Worm (Caenorhabditis elegans): ENCODE data around the gene duo-1.

The duo-1 gene

ce11 chrV:11554260-11554659 lies at the start of gene duo-1:
duo-1 (plus strand) TSS chrV:11554630.
- no peak for TF ChIP-seq nhr-2 (tag; optimal IDR thresholded peaks at IDR 0.05)
- TF ChIP-seq ceh-39 (tag; optimal IDR thresholded peaks at IDR 0.05) = no peak
- no peak for TF ChIP-seq drap-1 (GFP tag; optimal IDR thresholded peaks at IDR 0.05)
- TF ChIP-seq ceh-83 (GFP tag; optimal IDR thresholded peaks at IDR 0.05) = no peak
- peak; percentile 76 for TF ChIP-seq lsy-2 (tag; optimal IDR thresholded peaks at IDR 0.05)
- no peak for TF ChIP-seq mep-1 (tag; optimal IDR thresholded peaks at IDR 0.05)
- no peak for TF ChIP-seq M03D4.4 (tag; optimal IDR thresholded peaks at IDR 0.05)

DNA sequence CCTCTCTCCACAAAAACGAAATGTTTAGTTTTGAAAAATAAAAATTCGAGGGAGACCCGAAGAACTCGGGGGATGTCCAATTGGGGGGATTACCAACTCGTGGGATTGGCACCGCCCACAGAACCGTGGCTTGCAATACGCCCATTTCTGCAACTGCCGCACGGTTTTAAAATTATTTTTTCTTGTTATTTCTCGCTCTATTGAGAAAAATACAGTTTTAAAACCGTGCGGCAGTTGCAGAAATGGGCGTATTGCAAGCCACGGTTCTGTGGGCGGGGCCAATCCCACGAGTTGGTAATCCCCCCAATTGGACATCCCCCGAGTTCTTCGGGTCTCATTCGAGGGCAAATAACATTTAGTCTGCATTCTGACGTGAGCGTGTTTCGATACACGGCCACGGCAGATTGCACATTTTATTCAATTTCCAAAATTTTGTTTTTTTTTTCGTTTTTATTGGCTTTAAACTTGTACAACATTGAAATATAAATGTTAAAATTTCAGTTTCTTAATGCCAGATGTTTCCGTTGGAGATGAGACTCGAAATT lies 49.5 kb upstream of the duo-1 start, which contains the start of the genes C55A6.1 and C55A6.10:
Gene C55A6.1 (minus strand): TSS at position 116 of the 545 bp plus-strand sequence.
Gene C55A6.10 (plus strand): TSS at position 495 of the 545 bp plus-strand sequence.
- TF ChIP-seq lsy-2 (tag; optimal IDR thresholded peaks at IDR 0.05) (peak; percentile 31), drap-1 (GFP tag; optimal IDR thresholded peaks at IDR 0.05) (peak; percentile 43), nhr-237 (tag; optimal IDR thresholded peaks at IDR 0.05) (peak; percentile 10), cnd-1 (tag; optimal IDR thresholded peaks at IDR 0.05) (peak; percentile 25), sptf-1 (tag; optimal IDR thresholded peaks at IDR 0.05) (peak; percentile 41), ces-1 (GFP tag; optimal IDR thresholded peaks at IDR 0.05) (peak; percentile 68), hlh-1 (tag; optimal IDR thresholded peaks at IDR 0.05) (peak; percentile 1), mep-1 (tag; optimal IDR thresholded peaks at IDR 0.05) (peak; percentile 36), M03D4.4 (tag; optimal IDR thresholded peaks at IDR 0.05) (peak; percentile 1), lin-13 (tag; optimal IDR thresholded peaks at IDR 0.05) (peak; percentile 12)

DNA sequence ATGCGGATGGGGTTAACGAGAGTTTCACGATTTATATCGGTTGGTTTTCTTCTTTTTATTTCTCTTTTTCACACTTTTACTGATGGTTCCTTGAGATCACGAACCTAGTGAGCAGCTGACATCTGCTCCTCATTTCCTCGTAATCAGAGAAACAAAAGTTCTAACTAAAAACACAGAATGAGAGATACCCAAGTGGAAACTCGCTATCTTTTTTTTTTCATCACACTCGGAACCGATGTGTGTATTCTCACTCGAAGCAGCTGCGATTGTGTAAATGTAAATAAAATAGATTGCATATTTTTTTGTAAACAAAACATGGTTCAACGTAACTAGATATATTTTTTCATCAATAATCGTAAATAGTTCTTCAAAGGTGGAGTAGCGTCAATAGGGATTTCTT lies 48.1 kb upstream of the duo-1 start:
- peak; percentile 82 for TF ChIP-seq hlh-1 (tag; optimal IDR thresholded peaks at IDR 0.05)
- TF ChIP-seq unc-120 (tag; optimal IDR thresholded peaks at IDR 0.05; ENCODE audit: poor library complexity, severe bottlenecking) = peak; percentile 55
- TF ChIP-seq snpc-4 (tag; optimal IDR thresholded peaks at IDR 0.05) = no peak
- TF ChIP-seq mab-5 (tag; optimal IDR thresholded peaks at IDR 0.05) = no peak
- TF ChIP-seq mep-1 (tag; optimal IDR thresholded peaks at IDR 0.05) = no peak

DNA sequence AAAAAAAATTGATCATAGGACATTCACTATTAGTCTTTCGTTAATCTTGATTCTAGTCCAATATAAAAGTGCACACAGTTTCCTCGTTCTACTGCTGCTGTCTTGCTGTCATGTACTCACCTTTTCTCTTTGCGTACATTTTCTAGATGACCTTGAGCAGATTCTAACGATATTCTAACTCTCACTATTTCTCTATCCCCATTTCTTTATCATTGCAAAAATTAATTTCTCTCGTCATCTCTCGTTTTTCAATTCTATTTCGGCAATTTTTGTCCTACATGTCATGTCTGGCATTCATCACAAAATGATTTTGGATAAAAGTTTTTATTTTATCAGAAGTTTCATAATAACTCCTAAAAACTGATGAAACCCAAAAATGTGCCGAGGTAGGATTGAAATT lies 45.7 kb upstream of the duo-1 start, which contains the start of gene ttll-5:
Gene ttll-5 (plus strand): TSS at position 288 of the 400 bp plus-strand sequence.
- TF ChIP-seq M03D4.4 (tag; optimal IDR thresholded peaks at IDR 0.05) (no peak), tbx-8 (GFP tag; optimal IDR thresholded peaks at IDR 0.05) (no peak), elt-1 (tag; optimal IDR thresholded peaks at IDR 0.05; ENCODE audit: borderline replicate concordance, insufficient read depth) (no peak), nhr-76 (tag; optimal IDR thresholded peaks at IDR 0.05) (no peak), ceh-39 (tag; optimal IDR thresholded peaks at IDR 0.05) (no peak), sem-2 (GFP tag; optimal IDR thresholded peaks at IDR 0.05) (no peak), flh-1 (GFP tag; optimal IDR thresholded peaks at IDR 0.05) (no peak), nhr-12 (tag; optimal IDR thresholded peaks at IDR 0.05) (no peak), unc-62 (GFP tag; optimal IDR thresholded peaks at IDR 0.05) (no peak), nhr-28 (tag; optimal IDR thresholded peaks at IDR 0.05) (no peak), unc-39 (tag; optimal IDR thresholded peaks at IDR 0.05) (no peak), ceh-83 (GFP tag; optimal IDR thresholded peaks at IDR 0.05) (no peak), ham-2 (GFP tag; optimal IDR thresholded peaks at IDR 0.05) (no peak), ztf-11 (tag; optimal IDR thresholded peaks at IDR 0.05) (no peak), snpc-4 (tag; optimal IDR thresholded peaks at IDR 0.05) (no peak), hlh-1 (tag; optimal IDR thresholded peaks at IDR 0.05) (no peak), pha-4 (tag; optimal IDR thresholded peaks at IDR 0.05) (no peak), sptf-1 (tag; optimal IDR thresholded peaks at IDR 0.05) (no peak), bed-3 (GFP tag; optimal IDR thresholded peaks at IDR 0.05) (no peak)

DNA sequence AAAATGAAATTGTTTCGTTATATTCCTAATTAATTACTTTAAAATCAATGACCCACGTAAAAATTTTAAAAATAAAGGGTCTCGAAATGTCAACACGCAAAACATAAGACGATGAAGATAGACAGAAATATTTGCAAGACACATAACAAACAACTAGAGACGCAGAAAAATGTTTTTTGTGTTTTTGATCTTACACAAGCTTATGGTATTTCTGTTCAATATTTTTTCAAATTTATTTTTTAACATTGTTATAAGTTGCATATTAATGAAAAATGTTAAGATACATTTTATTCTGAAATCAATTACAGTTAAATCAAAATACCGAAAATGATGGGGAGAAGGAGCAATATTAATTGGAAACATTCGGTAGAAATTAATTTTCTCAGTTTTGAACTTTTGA lies 41.0 kb upstream of the duo-1 start, which contains the start of gene C55A6.3:
Gene C55A6.3 (minus strand): TSS at position 101 of the 400 bp plus-strand sequence.
- no peak for TF ChIP-seq M03D4.4 (tag; optimal IDR thresholded peaks at IDR 0.05)
- no peak for TF ChIP-seq unc-62 (GFP tag; optimal IDR thresholded peaks at IDR 0.05)
- no peak for TF ChIP-seq blmp-1 (tag; optimal IDR thresholded peaks at IDR 0.05)
- TF ChIP-seq unc-120 (tag; optimal IDR thresholded peaks at IDR 0.05; ENCODE audit: poor library complexity, severe bottlenecking) = no peak
- TF ChIP-seq mab-5 (tag; optimal IDR thresholded peaks at IDR 0.05) = no peak
- no peak for TF ChIP-seq drap-1 (GFP tag; optimal IDR thresholded peaks at IDR 0.05)
- TF ChIP-seq lin-13 (tag; optimal IDR thresholded peaks at IDR 0.05) = no peak
- no peak for TF ChIP-seq unc-39 (tag; optimal IDR thresholded peaks at IDR 0.05)
- TF ChIP-seq nhr-12 (tag; optimal IDR thresholded peaks at IDR 0.05) = no peak
- no peak for TF ChIP-seq bed-3 (GFP tag; optimal IDR thresholded peaks at IDR 0.05)
- TF ChIP-seq ztf-11 (tag; optimal IDR thresholded peaks at IDR 0.05) = no peak
